Worm (Caenorhabditis elegans): Measurements from ENCODE around the gene srsx-7.
A peak's percentile ranks its signal among the peaks of the same experiment; 100 is the strongest.

Gene srsx-7

DNA sequence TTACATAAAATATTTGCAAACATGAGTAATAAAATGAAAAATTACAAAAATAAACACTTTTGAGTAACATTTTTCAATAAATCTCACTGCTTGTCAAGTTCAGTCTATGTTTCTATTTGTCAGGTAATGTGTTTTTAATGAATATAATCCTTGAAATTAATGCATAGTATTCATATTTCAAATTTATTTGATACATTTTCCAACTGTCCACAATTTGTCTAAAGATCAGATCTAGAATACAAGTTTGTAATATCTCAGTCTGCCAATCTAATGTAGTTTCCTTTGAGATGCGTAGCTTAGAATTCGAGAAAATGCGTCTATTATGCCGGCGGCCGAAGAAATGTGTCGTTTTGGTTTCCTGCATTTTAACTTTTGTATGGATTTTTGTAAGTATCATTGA lies 18.0 kb downstream of the srsx-7 start, which contains the start of gene Y97E10B.1:
TSS of gene Y97E10B.1 (plus strand) at position 301 of the 400 bp plus-strand sequence.
- TF ChIP-seq Y116A8C.19 (tag; optimal IDR thresholded peaks at IDR 0.05; ENCODE audit: borderline replicate concordance) (no peak), C04F5.9 (tag; optimal IDR thresholded peaks at IDR 0.05) (no peak), zip-4 (GFP tag; optimal IDR thresholded peaks at IDR 0.05) (no peak), lin-13 (GFP tag; optimal IDR thresholded peaks at IDR 0.05) (no peak), lin-39 (tag; optimal IDR thresholded peaks at IDR 0.05) (no peak), sox-4 (tag; optimal IDR thresholded peaks at IDR 0.05) (no peak), nhr-28 (tag; optimal IDR thresholded peaks at IDR 0.05) (no peak), elt-3 (tag; optimal IDR thresholded peaks at IDR 0.05) (no peak), unc-86 (tag; optimal IDR thresholded peaks at IDR 0.05) (no peak), aly-2 (tag; optimal IDR thresholded peaks at IDR 0.05) (no peak), tbx-2 (tag; optimal IDR thresholded peaks at IDR 0.05) (no peak), egl-13 (tag; optimal IDR thresholded peaks at IDR 0.05) (no peak), vab-15 (tag; optimal IDR thresholded peaks at IDR 0.05) (no peak), sptf-1 (tag; optimal IDR thresholded peaks at IDR 0.05) (no peak)

DNA sequence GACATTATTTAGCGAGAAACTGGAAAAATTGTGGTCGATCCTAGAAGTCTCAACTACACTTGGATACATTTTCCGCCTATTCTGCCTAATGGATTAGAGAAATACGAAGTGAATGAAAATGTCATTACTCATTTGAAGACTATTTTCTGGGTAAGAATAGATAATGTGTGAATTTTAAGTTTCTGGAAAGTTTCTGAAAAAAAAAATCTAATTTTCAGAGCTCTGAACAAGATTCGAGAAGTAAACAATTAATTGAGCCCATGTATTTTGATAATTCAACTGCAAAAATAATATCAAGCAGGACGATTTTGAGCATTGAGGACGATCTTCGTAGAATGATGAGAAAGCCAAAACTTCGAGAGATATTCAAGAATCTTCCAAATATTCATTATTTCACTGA lies 20.6 kb downstream of the srsx-7 start:
- TF ChIP-seq lin-13 (GFP tag; optimal IDR thresholded peaks at IDR 0.05), result no peak
- TF ChIP-seq elt-3 (tag; optimal IDR thresholded peaks at IDR 0.05), result no peak
- no peak for TF ChIP-seq unc-86 (tag; optimal IDR thresholded peaks at IDR 0.05)
- peak; percentile 14 for TF ChIP-seq fkh-8 (tag; optimal IDR thresholded peaks at IDR 0.05)
- no peak for TF ChIP-seq lin-39 (tag; optimal IDR thresholded peaks at IDR 0.05)
- TF ChIP-seq F16B12.6 (tag; optimal IDR thresholded peaks at IDR 0.05), result no peak
- peak; percentile 48 for TF ChIP-seq dsc-1 (tag; optimal IDR thresholded peaks at IDR 0.05)

DNA sequence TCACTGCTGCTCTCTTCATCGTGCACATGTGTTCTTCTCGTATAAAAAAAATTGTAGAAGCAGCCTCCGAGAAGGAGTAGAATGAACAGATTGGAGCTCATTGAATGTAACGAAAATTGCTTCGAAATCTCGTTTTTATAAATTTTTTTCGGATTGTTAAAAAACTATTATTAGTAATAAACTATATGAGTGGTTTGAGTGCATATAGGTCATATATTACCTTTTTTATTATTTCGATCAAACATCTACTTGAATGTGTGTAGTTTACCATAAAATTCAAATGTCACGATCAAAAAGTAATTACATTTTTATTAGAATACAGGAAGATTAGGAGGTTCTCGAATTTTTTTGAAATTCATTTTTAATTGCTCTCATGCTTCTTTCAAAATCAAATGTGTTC lies 27.3 kb downstream of the srsx-7 start, which contains the start of gene clec-216:
TSS of gene clec-216 (minus strand) at position 101 of the 400 bp plus-strand sequence.
- TF ChIP-seq ztf-4 (tag; optimal IDR thresholded peaks at IDR 0.05) (no peak), lsy-2 (tag; optimal IDR thresholded peaks at IDR 0.05) (no peak), ceh-90 (tag; optimal IDR thresholded peaks at IDR 0.05) (no peak), nhr-85 (tag) (no peak), ztf-11 (tag; optimal IDR thresholded peaks at IDR 0.05) (no peak), alr-1 (tag; optimal IDR thresholded peaks at IDR 0.05; ENCODE audit: borderline replicate concordance) (no peak), fkh-4 (tag; optimal IDR thresholded peaks at IDR 0.05; ENCODE audit: borderline replicate concordance) (no peak)

DNA sequence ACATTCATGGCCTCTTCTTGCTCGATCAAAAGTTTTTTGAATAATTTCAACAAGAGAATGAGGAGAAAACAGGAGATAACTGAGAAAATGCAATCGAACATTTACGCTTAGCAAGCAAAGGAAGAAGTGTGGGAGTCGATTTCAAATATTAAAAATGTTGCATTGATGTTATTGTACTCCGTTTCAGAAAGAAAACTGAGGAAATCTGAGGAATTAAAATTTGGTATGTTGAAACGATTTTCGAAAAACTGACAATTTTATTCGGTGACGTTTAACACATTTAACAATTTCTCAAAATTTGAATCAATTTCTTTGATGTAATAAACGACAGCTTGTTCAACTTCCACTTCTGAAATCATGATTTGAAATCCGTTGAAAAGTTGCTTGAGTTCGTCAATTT lies 29.0 kb downstream of the srsx-7 start, which contains the start of gene F26D11.13:
TSS of gene F26D11.13 (minus strand) at position 101 of the 400 bp plus-strand sequence.
- TF ChIP-seq nhr-77 (tag; optimal IDR thresholded peaks at IDR 0.05) (no peak), blmp-1 (tag; optimal IDR thresholded peaks at IDR 0.05) (no peak), F16B12.6 (tag; optimal IDR thresholded peaks at IDR 0.05) (no peak), mep-1 (tag; optimal IDR thresholded peaks at IDR 0.05) (no peak), unc-62 (GFP tag; optimal IDR thresholded peaks at IDR 0.05) (no peak), lin-14 (GFP tag; optimal IDR thresholded peaks at IDR 0.05) (no peak), pag-3 (tag; optimal IDR thresholded peaks at IDR 0.05; ENCODE audit: borderline replicate concordance, insufficient read depth) (no peak), lin-39 (tag; optimal IDR thresholded peaks at IDR 0.05) (no peak), elt-3 (tag; optimal IDR thresholded peaks at IDR 0.05) (no peak), lsy-2 (tag; optimal IDR thresholded peaks at IDR 0.05) (no peak), nhr-85 (tag) (no peak), Y116A8C.19 (tag; optimal IDR thresholded peaks at IDR 0.05; ENCODE audit: borderline replicate concordance) (no peak), skn-1 (tag; optimal IDR thresholded peaks at IDR 0.05) (no peak), nhr-71 (tag; optimal IDR thresholded peaks at IDR 0.05) (no peak), ceh-90 (tag; optimal IDR thresholded peaks at IDR 0.05) (no peak)

DNA sequence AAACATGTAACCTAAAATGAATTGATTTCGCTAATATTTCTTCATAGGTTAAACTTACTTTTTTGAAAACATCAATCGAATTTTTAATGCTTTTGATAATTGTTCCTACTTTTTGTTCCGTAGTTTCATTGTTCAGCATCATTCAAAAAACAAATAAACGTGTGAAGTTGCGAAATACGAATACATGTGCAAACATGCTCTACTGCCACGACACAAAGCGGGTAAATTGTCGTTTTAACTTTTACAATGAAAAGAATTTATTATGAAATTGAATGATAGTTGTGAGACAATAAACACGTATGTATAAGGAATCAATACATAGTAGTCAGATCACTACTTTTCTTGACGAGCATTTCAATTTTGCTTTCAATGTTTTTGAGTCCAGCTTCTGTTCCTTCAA lies 29.6 kb downstream of the srsx-7 start, which contains the start of gene F26D11.12:
TSS of gene F26D11.12 (minus strand) at position 145 of the 400 bp plus-strand sequence.
- TF ChIP-seq fkh-8 (tag; optimal IDR thresholded peaks at IDR 0.05), result no peak
- no peak for TF ChIP-seq nhr-76 (tag; optimal IDR thresholded peaks at IDR 0.05)
- no peak for TF ChIP-seq C34B4.2 (tag; optimal IDR thresholded peaks at IDR 0.05)
- TF ChIP-seq mep-1 (tag; optimal IDR thresholded peaks at IDR 0.05), result no peak
- no peak for TF ChIP-seq jun-1 (tag; optimal IDR thresholded peaks at IDR 0.05)
- no peak for TF ChIP-seq nhr-84 (tag; optimal IDR thresholded peaks at IDR 0.05)
- TF ChIP-seq alr-1 (tag; optimal IDR thresholded peaks at IDR 0.05; ENCODE audit: borderline replicate concordance), result no peak
- TF ChIP-seq hlh-17 (GFP tag; optimal IDR thresholded peaks at IDR 0.05; ENCODE audit: borderline replicate concordance), result no peak
- TF ChIP-seq tlp-1 (tag; optimal IDR thresholded peaks at IDR 0.05), result no peak
- TF ChIP-seq C16A3.4 (tag; optimal IDR thresholded peaks at IDR 0.05), result peak; percentile 15
- no peak for TF ChIP-seq nhr-237 (tag; optimal IDR thresholded peaks at IDR 0.05)
- no peak for TF ChIP-seq nhr-28 (tag; optimal IDR thresholded peaks at IDR 0.05)
- TF ChIP-seq nhr-71 (tag; optimal IDR thresholded peaks at IDR 0.05), result no peak
- TF ChIP-seq pag-3 (tag; optimal IDR thresholded peaks at IDR 0.05; ENCODE audit: borderline replicate concordance, insufficient read depth), result no peak
- no peak for TF ChIP-seq swsn-7 (tag; optimal IDR thresholded peaks at IDR 0.05)
- TF ChIP-seq skn-1 (tag; optimal IDR thresholded peaks at IDR 0.05), result peak; percentile 62
- TF ChIP-seq irx-1 (tag; optimal IDR thresholded peaks at IDR 0.05), result no peak
- peak; percentile 38 for TF ChIP-seq zip-4 (GFP tag; optimal IDR thresholded peaks at IDR 0.05)
- TF ChIP-seq efl-1 (optimal IDR thresholded peaks at IDR 0.05), result peak; percentile 56 to 66
- peak; percentile 68 to 98 for TF ChIP-seq efl-1 (GFP tag; optimal IDR thresholded peaks at IDR 0.05 in 1 of 2)
- no peak for TF ChIP-seq Y116A8C.19 (tag; optimal IDR thresholded peaks at IDR 0.05; ENCODE audit: borderline replicate concordance)
